Fruit fly (Drosophila melanogaster) S2 (cell line): ENCODE data around the gene pdgy.

ENCODE experiments used
- CG8478 ChIP-seq: fragments of >200 bp; optimal IDR thresholded peaks from 2 replicates; lab custom pipeline; 2018
- CTCF ChIP-seq, 2 experiments: fragments of >200 bp; optimal IDR thresholded peaks; 2 replicates each; lab custom pipeline; 2018

DNA sequence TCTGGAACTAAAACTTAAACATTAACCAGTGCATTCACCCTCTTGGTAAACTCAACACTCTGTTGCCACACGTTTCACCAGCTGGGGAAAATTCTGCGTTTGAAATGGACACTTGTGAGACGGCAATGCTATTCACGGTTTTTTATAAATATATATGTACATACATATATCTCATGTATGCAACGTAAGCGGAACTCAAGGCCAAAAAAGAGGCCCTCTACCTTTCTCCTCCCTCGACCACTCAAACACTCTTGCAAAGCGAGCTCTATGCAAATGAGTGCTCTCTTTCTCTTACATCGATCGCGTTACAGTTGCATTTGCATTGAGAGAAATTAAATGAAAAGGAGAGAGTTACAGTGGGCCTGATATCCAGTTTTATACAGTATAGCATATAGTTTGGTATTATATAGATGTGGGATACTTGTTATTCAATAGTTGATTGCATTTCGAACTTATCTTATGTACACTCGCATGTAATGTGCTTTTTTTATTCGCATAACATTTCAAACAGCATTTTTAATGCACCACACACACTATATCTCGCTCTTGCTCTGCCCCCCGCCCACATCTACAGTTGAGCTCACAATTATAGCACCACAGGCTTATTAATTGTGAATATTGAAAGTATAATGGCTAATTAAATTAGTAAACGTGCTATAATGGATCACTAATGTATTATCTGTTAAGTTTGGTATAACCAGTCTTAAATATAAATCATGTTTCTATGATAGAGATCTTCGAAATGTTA lies 1.1 kb downstream of the pdgy start:
- TF ChIP-seq CTCF (optimal IDR thresholded peaks at IDR 0.05; lab: Kevin White, UChicago) (no peak), CG8478 (lab: Kevin White, UChicago) (no peak)
